Fruit fly (Drosophila melanogaster) whole organism, embryonic: ENCODE measurements around the gene tra.

Source experiments
- Ada2b ChIP-seq: fragments of 200-800 bp; sonication (Bioruptor generic); IDR thresholded peaks from 2 replicates; pipeline ENCODE4 v1.3.6; 2022; ENCODE audit warnings: missing biosample characterization, missing genetic modification characterization
- Blimp-1 ChIP-seq: fragments of 200-800 bp; sonication (Bioruptor generic); optimal IDR thresholded peaks from 3 replicates; lab custom pipeline; 2018; ENCODE audit warnings: missing biosample characterization, missing genetic modification characterization, mild to moderate bottlenecking, moderate library complexity, missing genetic modification reagents
- CG10565 ChIP-seq: fragments of 200-800 bp; sonication (Bioruptor generic); optimal IDR thresholded peaks from 3 replicates; lab custom pipeline; 2016; ENCODE audit warnings: missing biosample characterization, mild to moderate bottlenecking, missing genetic modification characterization
- CG11398 ChIP-seq: fragments of 200-800 bp; sonication (Bioruptor generic); optimal IDR thresholded peaks from 2 replicates; lab custom pipeline; 2016; ENCODE audit warnings: missing biosample characterization, missing genetic modification characterization
- CG13624 ChIP-seq: fragments of 200-800 bp; sonication (Bioruptor generic); optimal IDR thresholded peaks from 2 replicates; lab custom pipeline; 2016; ENCODE audit warnings: missing biosample characterization, missing genetic modification characterization
- CG14667 ChIP-seq: fragments of 200-800 bp; sonication (Bioruptor generic); IDR thresholded peaks from 2 replicates; pipeline ENCODE4 v1.3.6; 2022; ENCODE audit warnings: missing biosample characterization, missing genetic modification characterization
- CG16779 ChIP-seq: fragments of 200-800 bp; sonication (Bioruptor generic); IDR thresholded peaks from 2 replicates; pipeline ENCODE4 v1.3.6; 2022; ENCODE audit warnings: missing biosample characterization, missing genetic modification characterization
- CG16813 ChIP-seq: fragments of 200-800 bp; sonication (Bioruptor generic); IDR thresholded peaks from 3 replicates; pipeline ENCODE4 v1.3.6; 2022; ENCODE audit warnings: missing biosample characterization, missing genetic modification characterization; ENCODE audit not compliant: partially characterized antibody
- CG17912 ChIP-seq: fragments of 200-800 bp; sonication (Bioruptor generic); optimal IDR thresholded peaks from 2 replicates; lab custom pipeline; 2018; ENCODE audit warnings: missing biosample characterization, mild to moderate bottlenecking, missing genetic modification characterization
- CG2199 ChIP-seq: fragments of 200-800 bp; sonication (Bioruptor generic); IDR thresholded peaks from 3 replicates; pipeline ENCODE4 v1.3.6; 2022; ENCODE audit warnings: missing biosample characterization, missing genetic modification characterization
- CG2678 ChIP-seq: fragments of 200-800 bp; sonication (Bioruptor generic); optimal IDR thresholded peaks from 3 replicates; lab custom pipeline; 2019; ENCODE audit warnings: missing biosample characterization, mild to moderate bottlenecking, missing genetic modification characterization, moderate library complexity
- CG2712 ChIP-seq: fragments of 200-800 bp; optimal IDR thresholded peaks from 3 replicates; lab custom pipeline; 2019; ENCODE audit warnings: missing biosample characterization, mild to moderate bottlenecking, missing genetic modification characterization, moderate library complexity
- CG2875 ChIP-seq: fragments of 200-800 bp; sonication (Bioruptor generic); optimal IDR thresholded peaks from 2 replicates; lab custom pipeline; 2017; ENCODE audit warnings: missing biosample characterization, mild to moderate bottlenecking, missing genetic modification characterization, missing genetic modification reagents
- CG32532 ChIP-seq: fragments of 200-800 bp; sonication (Bioruptor generic); IDR thresholded peaks from 2 replicates; pipeline ENCODE4 v1.3.6; 2022; ENCODE audit warnings: missing biosample characterization, missing genetic modification characterization
- CG5245 ChIP-seq: fragments of 200-800 bp; sonication (Bioruptor generic); optimal IDR thresholded peaks from 3 replicates; lab custom pipeline; 2016; ENCODE audit warnings: missing biosample characterization, missing genetic modification characterization
- CG5953 ChIP-seq: fragments of 200-800 bp; sonication (Bioruptor generic); IDR thresholded peaks from 2 replicates; pipeline ENCODE4 v1.3.6; 2022; ENCODE audit warnings: missing biosample characterization, missing genetic modification characterization
- CG6254 ChIP-seq: fragments of 200-800 bp; sonication (Bioruptor generic); optimal IDR thresholded peaks from 3 replicates; lab custom pipeline; 2017; ENCODE audit warnings: mild to moderate bottlenecking, missing biosample characterization, missing genetic modification reagents, missing genetic modification characterization
- CG7987 ChIP-seq: fragments of 200-800 bp; sonication (Bioruptor generic); optimal IDR thresholded peaks from 2 replicates; lab custom pipeline; 2018; ENCODE audit warnings: missing biosample characterization, mild to moderate bottlenecking, missing genetic modification characterization, moderate library complexity
- CG8388 ChIP-seq: fragments of 200-800 bp; sonication (Bioruptor generic); optimal IDR thresholded peaks from 2 replicates; lab custom pipeline; 2019; ENCODE audit warnings: missing biosample characterization, mild to moderate bottlenecking, missing genetic modification characterization, moderate library complexity
- CG8478 ChIP-seq: fragments of >200 bp; optimal IDR thresholded peaks from 2 replicates; lab custom pipeline; 2018
- CG9215 ChIP-seq: fragments of 200-800 bp; sonication (Bioruptor generic); IDR thresholded peaks from 2 replicates; pipeline ENCODE4 v1.3.6; 2022; ENCODE audit warnings: missing biosample characterization, missing genetic modification characterization
- CG9797 ChIP-seq: fragments of 200-800 bp; sonication (Bioruptor generic); optimal IDR thresholded peaks from 3 replicates; lab custom pipeline; 2018; ENCODE audit warnings: missing biosample characterization, mild to moderate bottlenecking, missing genetic modification characterization
- CG9932 ChIP-seq: fragments of 200-800 bp; sonication (Bioruptor generic); IDR thresholded peaks from 2 replicates; pipeline ENCODE4 v1.3.6; 2022; ENCODE audit warnings: missing biosample characterization, missing genetic modification characterization
- D19B ChIP-seq: fragments of 200-800 bp; sonication (Bioruptor generic); optimal IDR thresholded peaks from 2 replicates; lab custom pipeline; 2017; ENCODE audit warnings: missing biosample characterization, mild to moderate bottlenecking, missing genetic modification characterization
- Dbx ChIP-seq: fragments of 200-800 bp; sonication (Bioruptor generic); IDR thresholded peaks from 3 replicates; pipeline ENCODE4 v1.3.6; 2022; ENCODE audit warnings: missing biosample characterization, missing genetic modification characterization
- Dip2 ChIP-seq: fragments of 200-800 bp; sonication (Bioruptor generic); IDR thresholded peaks from 2 replicates; pipeline ENCODE4 v1.3.6; 2022; ENCODE audit warnings: missing biosample characterization, missing genetic modification characterization
- Ets65A ChIP-seq: fragments of 200-800 bp; sonication (Bioruptor generic); peaks from one replicate; lab custom pipeline; 2016; ENCODE audit warnings: missing biosample characterization, missing genetic modification characterization
- H2.0 ChIP-seq: fragments of 200-800 bp; sonication (Bioruptor generic); IDR thresholded peaks from 2 replicates; pipeline ENCODE4 v1.3.6; 2022; ENCODE audit warnings: missing biosample characterization, missing genetic modification characterization
- Mes4 ChIP-seq: fragments of 200-800 bp; sonication (Bioruptor generic); optimal IDR thresholded peaks from 2 replicates; lab custom pipeline; 2016; ENCODE audit warnings: missing biosample characterization, missing genetic modification characterization
- Nf-YB ChIP-seq: fragments of 200-800 bp; sonication (Bioruptor generic); optimal IDR thresholded peaks from 3 replicates; lab custom pipeline; 2019; ENCODE audit warnings: missing biosample characterization, mild to moderate bottlenecking, missing genetic modification characterization, moderate library complexity
- Sox100B ChIP-seq: fragments of 200-800 bp; sonication (Bioruptor generic); optimal IDR thresholded peaks from 3 replicates; lab custom pipeline; 2018; ENCODE audit warnings: missing biosample characterization, mild to moderate bottlenecking, missing genetic modification characterization
- amos ChIP-seq: fragments of 200-800 bp; sonication (Bioruptor generic); IDR thresholded peaks from 2 replicates; pipeline ENCODE4 v1.3.6; 2022; ENCODE audit warnings: missing biosample characterization, missing genetic modification characterization; ENCODE audit not compliant: partially characterized antibody
- ato ChIP-seq: fragments of 200-800 bp; sonication (Bioruptor generic); IDR thresholded peaks from 2 replicates; pipeline ENCODE4 v1.3.6; 2022; ENCODE audit warnings: missing biosample characterization, missing genetic modification characterization; ENCODE audit not compliant: partially characterized antibody
- bab2 ChIP-seq: fragments of 200-800 bp; sonication (Bioruptor generic); optimal IDR thresholded peaks from 2 replicates; lab custom pipeline; 2016; ENCODE audit warnings: missing biosample characterization, missing genetic modification characterization
- cato ChIP-seq: fragments of 200-800 bp; sonication (Bioruptor generic); optimal IDR thresholded peaks from 2 replicates; lab custom pipeline; 2016; ENCODE audit warnings: missing biosample characterization, missing genetic modification characterization, borderline replicate concordance
- caup ChIP-seq: fragments of 200-800 bp; sonication (Bioruptor generic); optimal IDR thresholded peaks from 3 replicates; lab custom pipeline; 2017; ENCODE audit warnings: missing biosample characterization, mild to moderate bottlenecking, missing genetic modification characterization, moderate library complexity; ENCODE audit not compliant: severe bottlenecking
- chm ChIP-seq: fragments of 200-800 bp; sonication (Bioruptor generic); IDR thresholded peaks from 2 replicates; pipeline ENCODE4 v1.3.6; 2022; ENCODE audit warnings: missing biosample characterization, missing genetic modification characterization
- dimm ChIP-seq: fragments of 200-800 bp; sonication (Bioruptor generic); IDR thresholded peaks from 2 replicates; pipeline ENCODE4 v1.3.6; 2022; ENCODE audit warnings: missing biosample characterization, missing genetic modification characterization
- gcm2 ChIP-seq: fragments of 200-800 bp; sonication (Bioruptor generic); optimal IDR thresholded peaks from 2 replicates; lab custom pipeline; 2016; ENCODE audit warnings: missing biosample characterization, missing genetic modification characterization
- gem ChIP-seq: fragments of 200-800 bp; sonication (Bioruptor generic); optimal IDR thresholded peaks from 2 replicates; lab custom pipeline; 2019; ENCODE audit warnings: missing biosample characterization, mild to moderate bottlenecking, missing genetic modification characterization, moderate library complexity
- her ChIP-seq: fragments of 200-800 bp; sonication (Bioruptor generic); optimal IDR thresholded peaks from 2 replicates; lab custom pipeline; 2016; ENCODE audit warnings: missing biosample characterization, missing genetic modification characterization
- kay ChIP-seq: fragments of 200-800 bp; sonication (Bioruptor generic); optimal IDR thresholded peaks from 2 replicates; lab custom pipeline; 2016; ENCODE audit warnings: missing biosample characterization, missing genetic modification characterization
- lbe ChIP-seq: fragments of 200-800 bp; sonication (Bioruptor generic); optimal IDR thresholded peaks from 2 replicates; lab custom pipeline; 2016; ENCODE audit warnings: missing biosample characterization, mild to moderate bottlenecking, missing genetic modification characterization
- lmd ChIP-seq: fragments of 200-800 bp; sonication (Bioruptor generic); IDR thresholded peaks from 2 replicates; pipeline ENCODE4 v1.3.6; 2022; ENCODE audit warnings: missing biosample characterization, missing genetic modification characterization
- lola ChIP-seq, 3 experiments: fragments of >200 bp in 2 of 3; fragments of 200-800 bp in 1 of 3; sonication (Bioruptor generic) in 1 of 3; optimal IDR thresholded peaks; 2 replicates each; lab custom pipeline; 2017 to 2019; ENCODE audit warnings: missing biosample characterization in 3 of 3, missing genetic modification characterization in 3 of 3, mild to moderate bottlenecking in 1 of 3, moderate library complexity in 1 of 3
- oc ChIP-seq: fragments of 200-800 bp; sonication (Bioruptor generic); optimal IDR thresholded peaks from 2 replicates; lab custom pipeline; 2018; ENCODE audit warnings: missing biosample characterization, mild to moderate bottlenecking, missing genetic modification characterization, moderate library complexity
- repo ChIP-seq: fragments of 200-800 bp; sonication (Bioruptor generic); optimal IDR thresholded peaks from 2 replicates; lab custom pipeline; 2016; ENCODE audit warnings: missing biosample characterization, missing genetic modification characterization
- run ChIP-seq: fragments of 200-800 bp; sonication (Bioruptor generic); optimal IDR thresholded peaks from 3 replicates; lab custom pipeline; 2018; ENCODE audit warnings: missing biosample characterization, mild to moderate bottlenecking, missing genetic modification characterization
- sr ChIP-seq: fragments of 200-800 bp; sonication (Bioruptor generic); IDR thresholded peaks from 3 replicates; pipeline ENCODE4 v1.3.6; 2022; ENCODE audit warnings: missing biosample characterization, missing genetic modification characterization
- vnd ChIP-seq: fragments of 200-800 bp; sonication (Bioruptor generic); IDR thresholded peaks from 3 replicates; pipeline ENCODE4 v1.3.6; 2022; ENCODE audit warnings: missing biosample characterization, missing genetic modification characterization; ENCODE audit not compliant: partially characterized antibody

Gene tra

dm6 chr3L:16571014-16571738, 19.7 kb downstream of the tra start (continued):
- no peak for TF ChIP-seq ato
- TF ChIP-seq caup (GFP tag; lab: Kevin White, UChicago): peak; percentile 45
- TF ChIP-seq repo (GFP tag; lab: Kevin White, UChicago): no peak
- no peak for TF ChIP-seq CG2199
- peak; percentile 75 for TF ChIP-seq lmd
- TF ChIP-seq Dip2 (GFP tag; lab: Robert Waterston, UW): no peak
- TF ChIP-seq CG5245: no peak
- no peak for TF ChIP-seq lbe (GFP tag; lab: Kevin White, UChicago)
- TF ChIP-seq gcm2 (GFP tag; lab: Kevin White, UChicago): no peak
- TF ChIP-seq CG8388: peak; percentile 33
- peak in 1 of 3 experiments; percentile 14 for TF ChIP-seq lola (GFP tag; optimal IDR thresholded peaks at IDR 0.05; lab: Kevin White, UChicago)
- TF ChIP-seq CG10565: no peak
- no peak for TF ChIP-seq run (tag; lab: Kevin White, UChicago)
- TF ChIP-seq Mes4 (GFP tag; lab: Kevin White, UChicago): no peak
- TF ChIP-seq Ets65A (GFP tag; lab: Kevin White, UChicago): peak; percentile 22
- no peak for TF ChIP-seq CG2875
- peak; percentile 74 for TF ChIP-seq Dbx (GFP tag; lab: Robert Waterston, UW)
- TF ChIP-seq cato (GFP tag; lab: Kevin White, UChicago): no peak
- TF ChIP-seq CG9932: peak; percentile 57
- TF ChIP-seq Blimp-1 (GFP tag; lab: Kevin White, UChicago): peak; percentile 51
- TF ChIP-seq Sox100B (GFP tag; lab: Kevin White, UChicago): peak; percentile 38
- peak; percentile 62 for TF ChIP-seq CG14667 (GFP tag; lab: Robert Waterston, UW)
- peak; percentile 55 for TF ChIP-seq bab2 (GFP tag; lab: Kevin White, UChicago)
- TF ChIP-seq CG5953 (GFP tag; lab: Robert Waterston, UW): no peak
- TF ChIP-seq CG17912: no peak
- no peak for TF ChIP-seq CG8478 (lab: Kevin White, UChicago)
- no peak for TF ChIP-seq CG6254 (GFP tag; lab: Kevin White, UChicago)
- no peak for TF ChIP-seq vnd (GFP tag; lab: Robert Waterston, UW)
- peak; percentile 3 for TF ChIP-seq Nf-YB (GFP tag; lab: Kevin White, UChicago)
- peak; percentile 61 for TF ChIP-seq CG13624 (GFP tag; lab: Kevin White, UChicago)
- TF ChIP-seq dimm (GFP tag; lab: Robert Waterston, UW): no peak
- TF ChIP-seq her (GFP tag; lab: Kevin White, UChicago): peak; percentile 49
- TF ChIP-seq CG9215: no peak
- TF ChIP-seq CG7987 (GFP tag; lab: Kevin White, UChicago): no peak
- TF ChIP-seq CG32532 (GFP tag; lab: Robert Waterston, UW): peak; percentile 83
- TF ChIP-seq kay (GFP tag; lab: Kevin White, UChicago): peak; percentile 17
- no peak for TF ChIP-seq CG16813 (GFP tag; lab: Robert Waterston, UW)
- TF ChIP-seq oc (tag; lab: Kevin White, UChicago): no peak
- TF ChIP-seq CG16779 (GFP tag; lab: Robert Waterston, UW): no peak
- TF ChIP-seq chm (GFP tag; lab: Robert Waterston, UW): no peak
- TF ChIP-seq Ada2b (GFP tag; lab: Robert Waterston, UW): peak; percentile 48
- no peak for TF ChIP-seq amos (GFP tag; lab: Robert Waterston, UW)
- peak; percentile 61 for TF ChIP-seq CG2712 (tag; lab: Kevin White, UChicago)
- TF ChIP-seq D19B: peak; percentile 5
- TF ChIP-seq CG11398 (GFP tag; lab: Kevin White, UChicago): no peak
- TF ChIP-seq sr: no peak
- TF ChIP-seq gem (tag; lab: Kevin White, UChicago): peak; percentile 77
- TF ChIP-seq CG2678 (tag; lab: Kevin White, UChicago): peak; percentile 71
- TF ChIP-seq CG9797 (GFP tag; lab: Kevin White, UChicago): no peak
- TF ChIP-seq H2.0 (GFP tag; lab: Robert Waterston, UW): peak; percentile 32
